Worm (Caenorhabditis elegans) whole organism, L2 larva: ENCODE results near the gene dod-6.

Experiments used
- lsy-2 ChIP-seq, 2 experiments: fragments of 150-350 bp in 1 of 2; sonication (generic microtip) in 1 of 2; optimal IDR thresholded peaks; 2 replicates each; lab custom pipeline; 2014 to 2017; ENCODE audit warnings: missing biosample characterization in 2 of 2, missing genetic modification characterization in 2 of 2
- nhr-77 ChIP-seq: fragments of 150-350 bp; optimal IDR thresholded peaks from 2 replicates; lab custom pipeline; 2014; ENCODE audit warnings: missing biosample characterization, missing genetic modification characterization
- skn-1 ChIP-seq: sonication (generic microtip); optimal IDR thresholded peaks from 2 replicates; lab custom pipeline; 2017; ENCODE audit warnings: missing biosample characterization, missing genetic modification characterization
- snpc-4 ChIP-seq: fragments of 150-350 bp; optimal IDR thresholded peaks from 2 replicates; lab custom pipeline; 2014; ENCODE audit warnings: missing biosample characterization, missing genetic modification characterization
- unc-55 ChIP-seq: fragments of 150-350 bp; sonication (generic microtip); optimal IDR thresholded peaks from 3 replicates; lab custom pipeline; 2014; ENCODE audit warnings: missing biosample characterization, missing genetic modification reagents, missing genetic modification characterization

ce11 chrIII:10215882-10216281 is 18.4 kb downstream of the dod-6 start:
- no peak for TF ChIP-seq snpc-4 (tag; lab: Kevin White, UChicago)
- TF ChIP-seq lsy-2 (tag; optimal IDR thresholded peaks at IDR 0.05; lab: Kevin White, UChicago), result no peak
- no peak for TF ChIP-seq unc-55 (GFP tag; lab: Kevin White, UChicago)
- TF ChIP-seq nhr-77 (tag; lab: Kevin White, UChicago), result no peak
- TF ChIP-seq skn-1, result no peak
